Worm (Caenorhabditis elegans) whole organism, L4 larva: ENCODE results near the gene nhr-207.

Source experiments
- ama-1 ChIP-seq: fragments of 150-350 bp; optimal IDR thresholded peaks from 2 replicates; lab custom pipeline; 2014; ENCODE audit warnings: inconsistent platforms, mixed read lengths
- ctbp-1 ChIP-seq: fragments of 200-800 bp; sonication (Bioruptor generic); IDR thresholded peaks from 2 replicates; pipeline ENCODE4 v1.3.6; 2022; ENCODE audit warnings: missing genetic modification reagents, missing genetic modification characterization, missing compliant biosample characterization
- fos-1 ChIP-seq: fragments of 150-350 bp; optimal IDR thresholded peaks from 2 replicates; lab custom pipeline; 2014; ENCODE audit warnings: missing biosample characterization, missing genetic modification characterization
- lin-38 ChIP-seq: fragments of 200-800 bp; sonication (Bioruptor generic); IDR thresholded peaks from 2 replicates; pipeline ENCODE4 v1.3.6; 2022; ENCODE audit warnings: missing genetic modification reagents, missing genetic modification characterization, missing compliant biosample characterization
- mdl-1 ChIP-seq, 2 experiments: fragments of 150-350 bp in 1 of 2; sonication (generic microtip) in 1 of 2; optimal IDR thresholded peaks; 2 replicates each; lab custom pipeline; 2014 to 2017; ENCODE audit warnings: missing biosample characterization in 2 of 2, missing genetic modification characterization in 2 of 2
- mep-1 ChIP-seq: fragments of 150-350 bp; sonication (generic microtip); optimal IDR thresholded peaks from 3 replicates; lab custom pipeline; 2014; ENCODE audit warnings: missing biosample characterization, missing genetic modification characterization
- nhr-102 ChIP-seq: sonication (generic microtip); optimal IDR thresholded peaks from 2 replicates; lab custom pipeline; 2016; ENCODE audit warnings: mild to moderate bottlenecking, missing genetic modification characterization, moderate library complexity, missing compliant biosample characterization
- nhr-11 ChIP-seq: fragments of 150-350 bp; optimal IDR thresholded peaks from 2 replicates; lab custom pipeline; 2014; ENCODE audit warnings: missing biosample characterization, missing genetic modification characterization
- nhr-25 ChIP-seq: sonication (generic microtip); optimal IDR thresholded peaks from 2 replicates; lab custom pipeline; 2017; ENCODE audit warnings: missing genetic modification characterization, mild to moderate bottlenecking, missing compliant biosample characterization, antibody characterized with exemption, moderate library complexity, borderline replicate concordance; ENCODE audit not compliant: insufficient read depth
- nhr-77 ChIP-seq: fragments of 150-350 bp; optimal IDR thresholded peaks from 2 replicates; lab custom pipeline; 2014; ENCODE audit warnings: missing biosample characterization, missing genetic modification characterization
- snpc-4 ChIP-seq: fragments of 150-350 bp; optimal IDR thresholded peaks from 2 replicates; lab custom pipeline; 2014; ENCODE audit warnings: missing biosample characterization, missing genetic modification characterization
- unc-130 ChIP-seq: sonication (generic microtip); optimal IDR thresholded peaks from 2 replicates; lab custom pipeline; 2016; ENCODE audit warnings: missing genetic modification reagents, missing genetic modification characterization, missing compliant biosample characterization
- zfp-3 ChIP-seq: fragments of 200-800 bp; sonication (Bioruptor generic); conservative IDR thresholded peaks from 2 replicates; pipeline ENCODE4 v1.3.6; 2022; ENCODE audit warnings: missing genetic modification reagents, missing genetic modification characterization, missing compliant biosample characterization

DNA sequence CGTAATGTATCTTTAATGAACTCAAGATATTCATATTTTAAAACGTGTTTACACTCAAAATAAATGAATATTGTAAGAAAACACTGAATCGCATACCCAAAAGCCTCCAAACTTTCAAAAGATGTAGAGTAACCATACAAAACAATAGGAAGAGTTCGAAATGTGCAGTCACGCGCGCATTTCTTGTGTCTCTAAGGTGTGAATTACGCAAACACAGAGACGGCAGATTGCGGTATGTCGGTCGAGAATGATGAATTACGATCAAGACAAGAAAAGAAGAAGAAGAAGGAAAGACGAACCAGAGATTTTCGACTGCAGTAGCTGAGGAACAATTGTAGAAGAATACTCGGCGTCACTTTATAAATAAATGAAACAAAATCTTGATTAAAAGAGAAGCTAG is 15.5 kb downstream of the nhr-207 start, which contains the start of gene lhpp-1:
- TF ChIP-seq snpc-4 (tag; lab: Kevin White, UChicago): no peak
- TF ChIP-seq ctbp-1 (GFP tag; lab: Robert Waterston, UW): no peak
- no peak for TF ChIP-seq lin-38 (GFP tag; lab: Robert Waterston, UW)
- no peak for TF ChIP-seq nhr-77 (tag; lab: Kevin White, UChicago)
- no peak for TF ChIP-seq nhr-11 (tag; lab: Kevin White, UChicago)
- TF ChIP-seq nhr-102: no peak
- TF ChIP-seq mep-1 (tag; lab: Kevin White, UChicago): no peak
- TF ChIP-seq nhr-25: no peak
- no peak for TF ChIP-seq ama-1 (lab: Kevin White, UChicago)
- TF ChIP-seq fos-1: no peak
- no peak for TF ChIP-seq mdl-1 (tag; optimal IDR thresholded peaks at IDR 0.05; lab: Kevin White, UChicago)
- TF ChIP-seq unc-130 (GFP tag; lab: Kevin White, UChicago): no peak
- TF ChIP-seq zfp-3 (GFP tag; lab: Robert Waterston, UW): no peak
